Worm (Caenorhabditis elegans): Measurements from ENCODE around the gene hmg-11.

Gene hmg-11

DNA sequence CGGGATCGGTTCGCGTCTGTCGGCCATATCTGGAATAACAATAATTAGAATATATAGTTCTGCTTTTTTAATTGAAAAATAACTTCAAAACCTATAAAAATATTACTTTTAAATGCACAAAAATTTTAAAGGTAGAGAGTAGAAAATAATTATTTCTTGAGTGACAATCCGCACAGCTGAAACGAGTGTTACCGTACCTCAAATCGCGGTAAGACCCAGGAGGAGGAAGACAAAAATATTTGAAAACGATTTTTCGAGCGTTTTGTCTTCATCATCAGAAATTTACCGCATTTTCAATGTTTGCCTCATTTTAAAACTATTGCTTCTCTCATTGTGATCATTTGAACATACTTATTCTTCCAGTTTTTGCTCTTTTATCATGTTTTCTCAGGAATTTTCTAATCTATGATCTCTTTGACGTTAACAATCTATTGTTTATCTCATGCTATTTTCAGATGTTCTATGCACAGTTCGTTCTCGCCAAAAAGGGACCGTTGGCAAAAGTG, 25.4 kb downstream of the hmg-11 start, which contains the start of the genes rpn-5 and scc-1 (continued):
- TF ChIP-seq nhr-2 (tag; optimal IDR thresholded peaks at IDR 0.05), result no peak
- TF ChIP-seq ces-1 (GFP tag; optimal IDR thresholded peaks at IDR 0.05), result peak; percentile 80
- no peak for TF ChIP-seq unc-39 (tag; optimal IDR thresholded peaks at IDR 0.05)
- no peak for TF ChIP-seq cnd-1 (tag; optimal IDR thresholded peaks at IDR 0.05)

DNA sequence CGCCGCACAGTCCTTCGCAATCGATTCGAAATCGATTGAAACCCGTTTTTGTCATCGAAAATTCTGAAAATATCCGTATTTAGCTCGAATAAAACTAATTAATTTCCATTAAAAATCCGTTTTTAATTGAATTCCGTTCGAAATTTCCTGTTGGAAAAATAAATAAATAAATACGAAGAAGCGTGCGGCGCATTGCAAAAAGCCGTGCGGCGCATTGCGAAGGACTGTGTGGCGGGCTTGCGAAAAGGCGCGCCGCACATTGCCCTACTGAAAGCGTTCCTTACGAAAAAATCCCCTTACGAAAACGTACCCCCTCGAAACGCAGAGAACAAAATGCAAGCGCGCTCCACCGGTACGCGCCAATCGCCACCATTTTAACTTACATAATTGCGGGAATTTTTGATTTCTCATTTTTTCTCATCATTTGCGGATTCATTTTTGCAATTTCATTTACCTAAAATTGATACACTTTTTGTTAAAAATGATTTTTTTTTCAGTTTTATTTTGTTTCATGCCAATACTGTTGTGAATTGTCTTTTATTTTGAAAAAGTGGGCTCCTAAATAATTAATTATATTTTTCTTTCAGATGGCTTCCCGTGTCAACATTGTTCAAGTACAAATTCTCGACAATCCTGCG, 28.7 kb downstream of the hmg-11 start, which contains the start of gene unc-85:
TSS of gene unc-85 (plus strand) at position 588 of the 638 bp plus-strand sequence.
- TF ChIP-seq ztf-11 (tag; optimal IDR thresholded peaks at IDR 0.05) (peak; percentile 29), mls-2 (tag; optimal IDR thresholded peaks at IDR 0.05) (peak; percentile 77), drap-1 (GFP tag; optimal IDR thresholded peaks at IDR 0.05) (peak; percentile 68), hlh-1 (tag; optimal IDR thresholded peaks at IDR 0.05) (peak; percentile 6), mep-1 (tag; optimal IDR thresholded peaks at IDR 0.05) (peak; percentile 70), nhr-237 (tag; optimal IDR thresholded peaks at IDR 0.05) (peak; percentile 60), M03D4.4 (tag; optimal IDR thresholded peaks at IDR 0.05) (peak; percentile 57), ces-1 (GFP tag; optimal IDR thresholded peaks at IDR 0.05) (peak; percentile 48), ham-2 (GFP tag; optimal IDR thresholded peaks at IDR 0.05) (peak; percentile 48), ceh-43 (GFP tag; optimal IDR thresholded peaks at IDR 0.05) (peak; percentile 66), unc-120 (tag; optimal IDR thresholded peaks at IDR 0.05; ENCODE audit: poor library complexity, severe bottlenecking) (peak; percentile 68), lsy-2 (tag; optimal IDR thresholded peaks at IDR 0.05) (peak; percentile 67), sptf-1 (tag; optimal IDR thresholded peaks at IDR 0.05) (peak; percentile 87), lin-13 (tag; optimal IDR thresholded peaks at IDR 0.05) (peak; percentile 12), elt-1 (tag; optimal IDR thresholded peaks at IDR 0.05; ENCODE audit: borderline replicate concordance, insufficient read depth) (peak; percentile 6), cnd-1 (tag; optimal IDR thresholded peaks at IDR 0.05) (peak; percentile 48)

ce11 chrII:4703011-4703410, 30.1 kb downstream of the hmg-11 start:
- TF ChIP-seq zip-8 (tag; optimal IDR thresholded peaks at IDR 0.05) (no peak), nhr-28 (tag; optimal IDR thresholded peaks at IDR 0.05) (no peak), hlh-1 (tag; optimal IDR thresholded peaks at IDR 0.05) (no peak)

DNA sequence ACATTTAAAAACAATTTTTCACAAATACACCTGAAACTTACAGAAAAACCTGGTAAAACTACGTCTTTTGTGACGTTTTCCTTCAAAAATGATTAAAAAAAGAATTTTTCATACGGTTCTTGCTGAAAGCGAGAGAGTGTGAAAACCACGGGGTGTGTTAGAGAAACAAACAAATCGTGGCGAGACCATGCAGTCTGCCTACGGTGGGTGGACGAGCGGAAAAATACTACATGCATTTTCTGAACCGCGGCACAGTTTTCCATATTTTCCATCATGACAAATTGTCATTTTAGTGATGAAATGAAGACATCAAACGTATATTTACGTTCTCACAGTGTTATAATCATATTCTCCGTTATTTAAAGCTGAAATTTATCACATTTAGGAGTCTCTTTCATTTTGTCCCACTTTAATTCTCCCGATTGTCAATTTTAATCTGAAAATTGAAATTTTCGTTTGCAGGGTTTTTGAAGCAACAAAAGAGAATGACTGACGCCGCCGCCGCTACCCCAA, 33.5 kb downstream of the hmg-11 start, which contains the start of the genes F10G7.9 and tsn-1:
TSS of gene F10G7.9 (minus strand) at position 127 of the 513 bp plus-strand sequence.
TSS of gene tsn-1 (plus strand) at position 463 of the 513 bp plus-strand sequence.
- no peak for TF ChIP-seq ham-2 (GFP tag; optimal IDR thresholded peaks at IDR 0.05)
- TF ChIP-seq nhr-76 (tag; optimal IDR thresholded peaks at IDR 0.05), result no peak
- no peak for TF ChIP-seq elt-3 (tag; optimal IDR thresholded peaks at IDR 0.05)
- no peak for TF ChIP-seq ceh-39 (tag; optimal IDR thresholded peaks at IDR 0.05)
- TF ChIP-seq mep-1 (tag; optimal IDR thresholded peaks at IDR 0.05), result peak; percentile 8
- peak; percentile 95 for TF ChIP-seq lsy-2 (tag; optimal IDR thresholded peaks at IDR 0.05)
- TF ChIP-seq ceh-43 (GFP tag; optimal IDR thresholded peaks at IDR 0.05), result no peak
- no peak for TF ChIP-seq nhr-12 (tag; optimal IDR thresholded peaks at IDR 0.05)
- TF ChIP-seq pha-4 (tag; optimal IDR thresholded peaks at IDR 0.05), result peak; percentile 57
- TF ChIP-seq sem-2 (GFP tag; optimal IDR thresholded peaks at IDR 0.05), result no peak
- TF ChIP-seq lin-13 (tag; optimal IDR thresholded peaks at IDR 0.05), result peak; percentile 20

- no peak for TF ChIP-seq snpc-4 (tag; optimal IDR thresholded peaks at IDR 0.05)
- no peak for TF ChIP-seq lin-13 (tag; optimal IDR thresholded peaks at IDR 0.05)
- no peak for TF ChIP-seq flh-1 (GFP tag; optimal IDR thresholded peaks at IDR 0.05)
- TF ChIP-seq mab-5 (tag; optimal IDR thresholded peaks at IDR 0.05), result no peak
- TF ChIP-seq elt-1 (tag; optimal IDR thresholded peaks at IDR 0.05; ENCODE audit: borderline replicate concordance, insufficient read depth), result no peak
- TF ChIP-seq nhr-237 (tag; optimal IDR thresholded peaks at IDR 0.05), result no peak
- no peak for TF ChIP-seq unc-62 (GFP tag; optimal IDR thresholded peaks at IDR 0.05)
- no peak for TF ChIP-seq elt-3 (tag; optimal IDR thresholded peaks at IDR 0.05)
- TF ChIP-seq nhr-28 (tag; optimal IDR thresholded peaks at IDR 0.05), result no peak
- no peak for TF ChIP-seq zip-8 (tag; optimal IDR thresholded peaks at IDR 0.05)
- TF ChIP-seq mls-2 (tag; optimal IDR thresholded peaks at IDR 0.05), result no peak
- no peak for TF ChIP-seq lsy-2 (tag; optimal IDR thresholded peaks at IDR 0.05)
- no peak for TF ChIP-seq nhr-76 (tag; optimal IDR thresholded peaks at IDR 0.05)
- TF ChIP-seq lin-32 (GFP tag; optimal IDR thresholded peaks at IDR 0.05), result no peak
- no peak for TF ChIP-seq unc-39 (tag; optimal IDR thresholded peaks at IDR 0.05)
- TF ChIP-seq blmp-1 (tag; optimal IDR thresholded peaks at IDR 0.05), result no peak
These were observed 37.2 kb downstream of the hmg-11 start, which contains the start of gene tag-151 for ce11 chrII:4710120-4710519. Gene tag-151 (plus strand): TSS chrII:4710277.
